Worm (Caenorhabditis elegans) whole organism, L4/young adult: ENCODE results near the gene tra-2.
"Not testable (repeated sequence)": the region's sequence is repeated elsewhere in the genome, so short reads cannot be mapped to it uniquely, and the experiment has no call there.

Experiments
- dao-5 ChIP-seq: sonication (generic microtip); optimal IDR thresholded peaks from 2 replicates; lab custom pipeline; 2016; ENCODE audit warnings: missing genotype, missing genetic modification characterization, moderate library complexity, missing compliant biosample characterization
- him-1 ChIP-seq: sonication (generic microtip); optimal IDR thresholded peaks from 2 replicates; lab custom pipeline; 2016; ENCODE audit warnings: missing genotype, missing genetic modification reagents, missing genetic modification characterization, missing compliant biosample characterization

DNA sequence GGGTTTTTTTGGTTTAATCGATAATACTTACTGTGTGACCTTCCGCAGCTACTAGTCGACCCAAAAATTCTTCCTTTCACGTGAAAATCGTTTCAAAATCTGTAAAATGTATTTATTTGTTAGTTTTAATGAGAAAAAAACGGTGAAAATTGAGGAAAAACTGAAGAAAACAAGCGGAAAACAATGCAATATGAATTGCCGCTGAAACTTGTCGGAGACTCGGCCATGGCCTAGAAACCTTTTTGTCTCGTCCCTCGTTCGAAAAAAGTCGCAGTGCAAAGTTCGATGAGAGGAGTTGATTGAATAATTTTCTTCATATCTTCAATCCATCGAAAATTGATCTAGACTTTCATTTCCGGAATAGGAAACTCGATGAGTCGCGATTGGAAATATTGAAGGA lies 12.3 kb upstream of the tra-2 start, which contains the start of gene C15F1.8:
- not testable (repeated sequence) for TF ChIP-seq him-1; dao-5 (tag; lab: Kevin White, UChicago)
